Fruit fly (Drosophila melanogaster): ENCODE data around the gene betaGlu.

DNA sequence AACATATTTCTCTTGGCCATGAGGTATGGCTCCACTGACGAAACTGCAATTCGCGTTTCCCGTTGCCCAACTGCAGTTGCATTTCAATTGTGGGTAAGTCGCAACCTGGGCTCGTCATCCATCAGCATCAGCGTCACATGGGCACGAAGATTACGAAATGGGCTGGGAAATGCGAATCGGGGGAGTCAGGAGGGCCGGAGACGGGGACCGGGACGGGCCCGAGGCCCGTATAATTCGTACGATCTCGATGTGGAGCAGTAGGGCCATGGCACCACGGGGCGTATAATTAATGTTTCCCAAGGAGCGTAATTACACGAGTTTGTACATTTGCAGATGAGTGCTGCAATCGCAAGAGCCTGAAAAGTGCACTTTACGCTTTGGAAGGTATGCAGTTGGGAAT lies 6.5 kb downstream of the betaGlu start:
- TF ChIP-seq Myc (optimal IDR thresholded peaks at IDR 0.05) (no peak), h (optimal IDR thresholded peaks at IDR 0.05) (no peak), ttk (optimal IDR thresholded peaks at IDR 0.05) (no peak), insv (optimal IDR thresholded peaks at IDR 0.05) (no peak), Sin3A (optimal IDR thresholded peaks at IDR 0.05) (no peak), psq (optimal IDR thresholded peaks at IDR 0.05) (no peak)
